Worm (Caenorhabditis elegans): ENCODE measurements around the gene F56B3.11.

The F56B3.11 gene

DNA sequence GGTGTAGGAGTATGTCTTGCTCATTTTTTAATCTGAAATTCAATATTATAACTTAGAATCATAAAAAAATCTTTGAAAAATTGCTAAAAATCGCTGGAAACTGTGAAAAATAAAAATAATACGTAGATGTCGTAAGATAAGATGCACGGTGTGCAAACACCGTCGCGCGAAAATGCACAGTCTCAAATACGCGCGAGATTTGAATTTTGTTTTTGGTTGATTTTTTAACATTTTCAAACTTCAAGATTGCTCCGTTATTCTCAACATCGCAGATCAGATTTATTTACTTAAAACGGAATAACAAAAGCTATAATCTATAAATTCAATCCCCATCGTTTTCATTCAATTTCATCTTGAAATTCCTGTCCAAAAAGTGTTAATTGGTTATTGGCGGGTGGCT is 45.7 kb upstream of the F56B3.11 start, which contains the start of gene Y55F3BR.6:
Gene Y55F3BR.6 (minus strand): TSS at position 32 of the 400 bp plus-strand sequence.
- TF ChIP-seq skn-1 (tag; optimal IDR thresholded peaks at IDR 0.05) (no peak), R02D3.7 (tag; optimal IDR thresholded peaks at IDR 0.05) (no peak)

DNA sequence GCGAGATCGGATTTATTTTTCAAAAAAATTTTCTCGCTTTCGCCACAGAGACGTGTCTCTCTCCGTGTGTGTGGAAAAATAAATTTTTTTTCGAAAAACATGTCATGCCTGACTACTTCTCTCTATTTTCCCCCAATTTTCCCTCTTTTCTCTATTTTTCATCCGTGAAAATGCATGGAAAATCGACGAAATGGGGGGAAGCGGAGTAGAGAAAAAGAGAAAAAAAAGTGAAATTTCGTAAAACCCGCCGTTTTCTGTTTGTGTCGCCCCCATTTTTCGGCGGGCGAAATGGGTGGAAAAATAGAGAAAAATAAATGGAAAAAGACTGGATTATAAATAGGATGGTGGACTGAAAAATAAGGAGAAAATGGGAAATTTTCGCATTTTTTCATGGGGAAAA is 37.1 kb upstream of the F56B3.11 start:
- TF ChIP-seq pha-4 (tag; optimal IDR thresholded peaks at IDR 0.05) = no peak
- peak; percentile 22 for TF ChIP-seq nhr-23 (tag; optimal IDR thresholded peaks at IDR 0.05)
- TF ChIP-seq hmg-11 (tag; optimal IDR thresholded peaks at IDR 0.05) = peak; percentile 79
- peak; percentile 12 for TF ChIP-seq nfya-1 (tag; optimal IDR thresholded peaks at IDR 0.05; ENCODE audit: insufficient read depth)
- peak; percentile 7 for TF ChIP-seq lin-15B (tag; optimal IDR thresholded peaks at IDR 0.05)
- no peak for TF ChIP-seq ceh-82 (tag; optimal IDR thresholded peaks at IDR 0.05)

DNA sequence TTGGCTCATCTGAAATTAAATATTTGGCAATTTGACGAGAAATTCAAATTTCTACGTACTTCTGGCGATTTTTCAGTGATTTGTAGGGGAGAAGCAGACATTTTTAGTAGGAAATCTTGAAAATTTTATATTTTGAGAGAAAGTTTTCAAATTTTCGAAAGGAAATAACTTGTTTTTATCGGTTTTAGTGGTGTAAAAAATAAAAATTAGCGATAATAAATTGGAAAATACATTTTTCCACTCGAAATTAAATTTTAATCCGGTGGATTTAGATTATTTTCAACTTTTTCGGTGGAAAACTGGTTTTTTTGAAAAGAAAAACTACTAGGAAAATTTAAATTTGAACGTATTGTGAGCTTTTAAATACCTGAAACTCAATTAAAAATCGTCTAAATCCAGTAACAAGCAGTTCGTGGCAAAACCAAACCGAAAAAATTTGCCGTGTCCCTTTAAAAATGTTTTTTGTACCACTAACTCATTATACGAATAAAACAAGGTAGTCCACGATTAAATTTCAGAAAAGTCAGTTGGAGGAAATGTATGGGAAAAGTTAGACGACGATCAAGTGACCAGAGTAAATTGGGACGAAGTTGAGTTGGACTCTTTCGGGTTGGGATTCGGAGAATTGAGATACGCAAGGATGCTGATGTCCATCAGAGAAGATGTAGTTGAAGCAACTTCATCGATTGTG is 35.6 kb upstream of the F56B3.11 start, which contains the start of the genes madf-1 and Y55F3BR.10:
Gene madf-1 (minus strand): TSS at position 101 of the 691 bp plus-strand sequence.
Gene Y55F3BR.10 (plus strand): TSS at position 641 of the 691 bp plus-strand sequence.
- no peak for TF ChIP-seq elt-2 (tag; optimal IDR thresholded peaks at IDR 0.05)
- TF ChIP-seq unc-39 (tag; optimal IDR thresholded peaks at IDR 0.05) = no peak
- no peak for TF ChIP-seq ceh-28 (tag; optimal IDR thresholded peaks at IDR 0.05)
- TF ChIP-seq R02D3.7 (tag; optimal IDR thresholded peaks at IDR 0.05) = no peak

DNA sequence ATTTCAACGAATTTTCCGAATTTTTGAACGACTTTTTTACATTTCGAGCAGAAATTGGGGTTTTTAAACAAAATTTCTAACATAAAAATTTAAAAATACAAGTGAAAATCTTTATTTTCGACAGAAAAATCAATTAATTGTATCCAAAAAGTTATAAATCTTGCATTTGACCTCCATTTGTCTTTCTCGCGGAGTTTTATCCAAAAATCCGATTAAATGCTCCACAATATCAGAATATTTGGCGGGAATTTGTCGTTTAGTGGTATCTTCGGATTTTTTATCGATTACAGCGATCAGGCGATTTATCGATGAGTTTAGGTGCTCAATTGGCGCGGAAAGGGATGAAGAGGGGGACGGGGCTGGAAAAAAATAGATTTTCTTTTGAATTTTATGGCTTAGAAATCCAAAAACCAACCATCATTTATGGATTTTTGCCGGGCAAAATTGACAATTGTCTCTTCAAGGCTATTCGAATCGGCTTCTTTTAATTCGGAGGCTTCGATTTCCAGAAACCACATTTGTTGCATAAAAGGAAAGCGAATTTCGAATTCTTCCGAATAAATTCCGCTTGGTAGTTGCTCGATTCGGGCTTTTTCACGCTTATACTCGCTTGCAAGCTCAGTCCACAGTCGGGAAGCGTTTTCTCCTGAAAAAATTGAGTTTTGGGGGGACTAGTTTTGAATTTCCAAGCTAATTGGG is 34.0 kb upstream of the F56B3.11 start:
- TF ChIP-seq nhr-76 (tag; optimal IDR thresholded peaks at IDR 0.05) (no peak), eor-1 (tag; optimal IDR thresholded peaks at IDR 0.05) (no peak), nhr-237 (tag; optimal IDR thresholded peaks at IDR 0.05) (no peak), tbx-2 (tag; optimal IDR thresholded peaks at IDR 0.05) (no peak), nhr-25 (tag; optimal IDR thresholded peaks at IDR 0.05) (no peak), fkh-10 (GFP tag; optimal IDR thresholded peaks at IDR 0.05) (no peak), lin-15B (tag; optimal IDR thresholded peaks at IDR 0.05) (no peak), ceh-28 (tag; optimal IDR thresholded peaks at IDR 0.05) (no peak), hmg-11 (tag; optimal IDR thresholded peaks at IDR 0.05) (no peak), fkh-2 (tag; optimal IDR thresholded peaks at IDR 0.05) (no peak), lsy-12 (tag; optimal IDR thresholded peaks at IDR 0.05) (no peak), ZK546.5 (tag; optimal IDR thresholded peaks at IDR 0.05) (no peak), aly-2 (tag; optimal IDR thresholded peaks at IDR 0.05) (no peak)

DNA sequence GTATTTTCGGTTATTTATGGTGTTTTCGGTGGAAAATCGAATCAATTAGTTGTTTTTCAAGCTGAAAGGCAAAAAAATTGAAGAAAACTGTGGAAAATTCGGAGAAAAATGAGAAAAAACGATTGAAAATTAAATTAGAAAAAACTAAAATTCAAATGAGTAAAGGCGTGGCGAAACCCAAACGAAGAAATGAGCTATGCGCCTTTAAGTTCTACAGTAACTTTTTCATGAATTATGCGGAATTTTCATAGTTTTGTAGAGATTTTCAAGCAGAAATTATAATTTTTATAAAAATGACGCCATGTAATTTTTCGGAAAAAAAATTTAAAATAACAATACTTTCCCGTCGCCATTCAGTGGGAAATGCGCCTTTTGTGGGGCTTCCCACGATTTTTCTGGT is 33.3 kb upstream of the F56B3.11 start:
- TF ChIP-seq ceh-28 (tag; optimal IDR thresholded peaks at IDR 0.05) (no peak), unc-39 (tag; optimal IDR thresholded peaks at IDR 0.05) (no peak), fos-1 (tag; optimal IDR thresholded peaks at IDR 0.05) (no peak), nhr-237 (tag; optimal IDR thresholded peaks at IDR 0.05) (no peak), unc-62 (GFP tag; optimal IDR thresholded peaks at IDR 0.05) (no peak), jun-1 (tag; optimal IDR thresholded peaks at IDR 0.05) (no peak), nhr-67 (tag; optimal IDR thresholded peaks at IDR 0.05) (no peak), ceh-9 (tag; optimal IDR thresholded peaks at IDR 0.05) (no peak), tbx-2 (tag; optimal IDR thresholded peaks at IDR 0.05) (no peak), elt-3 (tag; optimal IDR thresholded peaks at IDR 0.05) (no peak), snpc-4 (tag; optimal IDR thresholded peaks at IDR 0.05) (no peak), hmg-11 (tag; optimal IDR thresholded peaks at IDR 0.05) (no peak), daf-12 (tag; optimal IDR thresholded peaks at IDR 0.05) (no peak), pha-4 (tag; optimal IDR thresholded peaks at IDR 0.05) (no peak), eor-1 (tag; optimal IDR thresholded peaks at IDR 0.05) (no peak), ztf-4 (tag; optimal IDR thresholded peaks at IDR 0.05) (no peak)

DNA sequence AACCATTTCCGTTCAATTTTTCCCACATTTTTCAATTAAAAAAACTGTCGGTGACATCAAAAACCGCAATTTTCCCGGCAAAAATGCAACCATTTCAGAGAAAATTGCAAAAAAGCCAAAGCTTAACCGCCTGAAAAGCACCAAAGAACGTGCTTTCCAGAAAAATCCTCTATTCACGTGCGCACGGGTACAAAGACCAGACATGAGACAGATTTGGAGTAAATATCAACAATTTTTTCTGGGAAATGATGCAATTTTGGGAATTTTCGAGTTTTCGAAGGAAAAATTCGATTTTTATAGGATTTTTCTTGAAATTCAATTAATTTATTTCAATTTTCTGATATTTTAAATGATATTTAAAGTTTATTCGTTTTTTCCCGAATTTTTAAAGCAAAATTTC is 32.7 kb upstream of the F56B3.11 start:
- no peak for TF ChIP-seq tbx-2 (tag; optimal IDR thresholded peaks at IDR 0.05)
- no peak for TF ChIP-seq fkh-10 (GFP tag; optimal IDR thresholded peaks at IDR 0.05)
- TF ChIP-seq elt-2 (tag; optimal IDR thresholded peaks at IDR 0.05) = no peak
- no peak for TF ChIP-seq sea-2 (GFP tag; optimal IDR thresholded peaks at IDR 0.05)
- TF ChIP-seq nhr-12 (tag; optimal IDR thresholded peaks at IDR 0.05) = no peak

Measured in whole organism, L3 larva.